Worm (Caenorhabditis elegans) whole organism, L4/young adult: ENCODE results near the gene C27D9.1.

Experiments
- W03F9.2 ChIP-seq: fragments of 150-350 bp; optimal IDR thresholded peaks from 2 replicates; lab custom pipeline; 2014; ENCODE audit warnings: missing biosample characterization, missing genetic modification characterization
- him-1 ChIP-seq: sonication (generic microtip); optimal IDR thresholded peaks from 2 replicates; lab custom pipeline; 2016; ENCODE audit warnings: missing genotype, missing genetic modification reagents, missing genetic modification characterization, missing compliant biosample characterization

DNA sequence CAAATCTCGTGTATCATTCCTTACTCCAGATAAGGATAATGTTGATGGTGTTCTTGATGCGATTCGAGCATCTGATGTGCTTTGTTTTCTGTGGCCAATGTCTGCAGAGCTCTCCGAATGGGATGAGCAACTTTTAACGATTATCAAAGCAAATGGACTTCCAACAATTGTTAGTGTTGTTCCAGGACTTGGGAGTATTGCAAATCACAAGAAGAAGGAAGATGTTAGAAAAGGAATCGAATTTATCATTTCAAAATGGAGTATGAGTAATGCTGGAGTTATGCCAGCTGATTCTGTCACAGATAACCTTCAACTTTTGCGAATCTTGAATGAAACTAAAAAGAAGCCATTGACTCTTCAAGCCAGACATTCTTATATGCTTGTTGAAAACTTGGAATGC, 42.4 kb upstream of the C27D9.1 start:
- no peak for TF ChIP-seq him-1
- TF ChIP-seq W03F9.2 (tag; lab: Kevin White, UChicago) = no peak
